Worm (Caenorhabditis elegans) whole organism, early embryonic: ENCODE results near the gene Y47D3B.3.

Experiments used
- B0310.2 ChIP-seq: sonication (generic microtip); optimal IDR thresholded peaks from 2 replicates; lab custom pipeline; 2016; ENCODE audit warnings: mild to moderate bottlenecking, missing genetic modification characterization, missing compliant biosample characterization
- aly-1 ChIP-seq: sonication (generic microtip); optimal IDR thresholded peaks from 2 replicates; lab custom pipeline; 2016; ENCODE audit warnings: missing genetic modification characterization, missing compliant biosample characterization
- ama-1 ChIP-seq: fragments of 150-350 bp; optimal IDR thresholded peaks from 2 replicates; lab custom pipeline; 2014
- ceh-13 ChIP-seq: fragments of 200-800 bp; sonication (Bioruptor generic); optimal IDR thresholded peaks from 2 replicates; lab custom pipeline; 2018; ENCODE audit warnings: mild to moderate bottlenecking, missing genetic modification characterization, missing compliant biosample characterization
- ceh-36 ChIP-seq: sonication (generic microtip); optimal IDR thresholded peaks from 2 replicates; lab custom pipeline; 2016; ENCODE audit warnings: missing genetic modification characterization, inconsistent platforms, missing compliant biosample characterization
- ets-7 ChIP-seq: sonication (generic microtip); optimal IDR thresholded peaks from 2 replicates; lab custom pipeline; 2016; ENCODE audit warnings: missing genotype, missing genetic modification characterization, missing compliant biosample characterization
- hmg-4 ChIP-seq: fragments of 200-800 bp; sonication (Bioruptor generic); optimal IDR thresholded peaks from 2 replicates; lab custom pipeline; 2018; ENCODE audit warnings: mild to moderate bottlenecking, missing genetic modification characterization, missing compliant biosample characterization
- hnd-1 ChIP-seq: sonication (generic microtip); optimal IDR thresholded peaks from 2 replicates; lab custom pipeline; 2016; ENCODE audit warnings: missing genetic modification characterization, missing compliant biosample characterization
- sea-1 ChIP-seq: fragments of 200-800 bp; sonication (Bioruptor generic); conservative IDR thresholded peaks from 2 replicates; pipeline ENCODE4 v1.3.6; 2022; ENCODE audit warnings: missing genetic modification characterization, missing compliant biosample characterization
- tbx-11 ChIP-seq: fragments of 200-800 bp; sonication (Bioruptor generic); IDR thresholded peaks from 2 replicates; pipeline ENCODE4 v1.3.6; 2022; ENCODE audit warnings: missing genetic modification characterization, missing compliant biosample characterization
- tbx-37 ChIP-seq: fragments of 200-800 bp; sonication (Bioruptor generic); conservative IDR thresholded peaks from 2 replicates; pipeline ENCODE4 v1.3.6; 2022; ENCODE audit warnings: missing genetic modification reagents, missing genetic modification characterization, missing compliant biosample characterization
- tra-4 ChIP-seq: sonication (generic microtip); optimal IDR thresholded peaks from 2 replicates; lab custom pipeline; 2017; ENCODE audit warnings: missing genetic modification characterization, missing compliant biosample characterization

DNA sequence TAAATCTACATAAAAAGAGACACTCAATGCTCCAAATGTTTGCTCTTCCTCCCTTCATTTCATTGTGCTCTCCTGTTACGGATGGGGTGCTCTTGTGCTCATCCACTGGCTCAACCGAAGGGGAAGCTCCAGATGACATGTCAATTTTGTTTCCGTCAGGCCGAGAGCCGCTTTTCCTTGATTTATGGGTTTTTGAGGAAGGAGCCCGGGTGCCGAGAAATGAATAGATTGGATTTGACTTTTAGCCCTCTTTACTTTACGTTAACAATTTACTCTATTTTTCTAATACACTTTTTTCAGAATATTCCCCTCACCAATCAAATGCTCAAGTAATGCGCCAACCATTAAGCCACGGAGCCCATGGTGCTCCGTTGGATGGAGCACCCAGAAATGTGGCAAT is 37.4 kb upstream of the Y47D3B.3 start, which contains the start of gene T28D6.4:
- no peak for TF ChIP-seq ama-1
- TF ChIP-seq sea-1 (GFP tag; lab: Robert Waterston, UW): no peak
- TF ChIP-seq ceh-36 (tag; lab: Kevin White, UChicago): no peak
- TF ChIP-seq tbx-11 (GFP tag; lab: Robert Waterston, UW): no peak
- TF ChIP-seq hnd-1 (tag; lab: Kevin White, UChicago): no peak
- no peak for TF ChIP-seq hmg-4 (GFP tag; lab: Kevin White, UChicago)
- no peak for TF ChIP-seq ets-7 (tag; lab: Kevin White, UChicago)
- TF ChIP-seq tra-4: no peak
- TF ChIP-seq B0310.2 (tag; lab: Kevin White, UChicago): no peak
- TF ChIP-seq ceh-13 (GFP tag; lab: Kevin White, UChicago): no peak
- TF ChIP-seq tbx-37 (GFP tag; lab: Robert Waterston, UW): no peak
- TF ChIP-seq aly-1: no peak
